Worm (Caenorhabditis elegans) whole organism, L3 larva: Measurements from ENCODE around the gene C06E4.8.
A peak's percentile ranks its signal among the peaks of the same experiment; 100 is the strongest.

Source experiments
- R02D3.7 ChIP-seq: fragments of 150-350 bp; optimal IDR thresholded peaks from 2 replicates; lab custom pipeline; 2014; ENCODE audit warnings: missing biosample characterization, missing genetic modification characterization
- ZK546.5 ChIP-seq: sonication (generic microtip); optimal IDR thresholded peaks from 2 replicates; lab custom pipeline; 2017; ENCODE audit warnings: missing biosample characterization, missing genetic modification characterization
- aly-2 ChIP-seq: fragments of 150-350 bp; optimal IDR thresholded peaks from 2 replicates; lab custom pipeline; 2014; ENCODE audit warnings: missing biosample characterization, missing genetic modification characterization
- ama-1 ChIP-seq: fragments of 150-350 bp; optimal IDR thresholded peaks from 2 replicates; lab custom pipeline; 2018
- ceh-16 ChIP-seq: sonication (generic microtip); optimal IDR thresholded peaks from 2 replicates; lab custom pipeline; 2017; ENCODE audit warnings: missing biosample characterization, missing genetic modification characterization
- ceh-28 ChIP-seq: fragments of 150-350 bp; optimal IDR thresholded peaks from 2 replicates; lab custom pipeline; 2014; ENCODE audit warnings: missing biosample characterization, missing genetic modification reagents, missing genetic modification characterization
- daf-12 ChIP-seq: fragments of 150-350 bp; optimal IDR thresholded peaks from 2 replicates; lab custom pipeline; 2014; ENCODE audit warnings: missing biosample characterization, missing genetic modification reagents, missing genetic modification characterization
- egl-27 ChIP-seq: sonication (generic microtip); optimal IDR thresholded peaks from 4 replicates; lab custom pipeline; 2017; ENCODE audit warnings: missing biosample characterization, missing genetic modification reagents, missing genetic modification characterization
- egl-5 ChIP-seq: fragments of 150-350 bp; optimal IDR thresholded peaks from 2 replicates; lab custom pipeline; 2017; ENCODE audit warnings: missing biosample characterization, missing genetic modification reagents, missing genetic modification characterization, inconsistent platforms
- elt-1 ChIP-seq: fragments of 150-350 bp; optimal IDR thresholded peaks from 2 replicates; lab custom pipeline; 2014; ENCODE audit warnings: missing biosample characterization, missing genetic modification characterization
- elt-2 ChIP-seq: sonication (generic microtip); optimal IDR thresholded peaks from 2 replicates; lab custom pipeline; 2016; ENCODE audit warnings: missing genetic modification reagents, mild to moderate bottlenecking, missing genetic modification characterization, missing compliant biosample characterization
- elt-3 ChIP-seq, 3 experiments: fragments of 150-350 bp in 1 of 3; sonication (generic microtip) in 2 of 3; optimal IDR thresholded peaks; 2 replicates in 2 of 3; 4 replicates in 1 of 3; lab custom pipeline; 2014 to 2017; ENCODE audit warnings: missing biosample characterization in 3 of 3, missing genetic modification characterization in 3 of 3
- fkh-2 ChIP-seq: fragments of 150-350 bp; optimal IDR thresholded peaks from 2 replicates; lab custom pipeline; 2014; ENCODE audit warnings: missing biosample characterization, missing genetic modification reagents, missing genetic modification characterization
- fos-1 ChIP-seq: fragments of 150-350 bp; optimal IDR thresholded peaks from 2 replicates; lab custom pipeline; 2014; ENCODE audit warnings: missing biosample characterization, missing genetic modification characterization
- hmg-11 ChIP-seq: sonication (generic microtip); optimal IDR thresholded peaks from 2 replicates; lab custom pipeline; 2016; ENCODE audit warnings: missing genetic modification characterization, missing compliant biosample characterization
- jun-1 ChIP-seq: fragments of 150-350 bp; optimal IDR thresholded peaks from 2 replicates; lab custom pipeline; 2014; ENCODE audit warnings: missing biosample characterization, missing genetic modification reagents, missing genetic modification characterization
- lin-39 ChIP-seq: fragments of 150-350 bp; optimal IDR thresholded peaks from 2 replicates; lab custom pipeline; 2018; ENCODE audit warnings: missing biosample characterization, missing genetic modification reagents, missing genetic modification characterization
- mdl-1 ChIP-seq: fragments of 150-350 bp; optimal IDR thresholded peaks from 2 replicates; lab custom pipeline; 2014; ENCODE audit warnings: missing biosample characterization, missing genetic modification characterization
- nfya-1 ChIP-seq: sonication (generic microtip); optimal IDR thresholded peaks from 2 replicates; lab custom pipeline; 2017; ENCODE audit warnings: missing genetic modification characterization, mild to moderate bottlenecking, missing compliant biosample characterization, antibody characterized with exemption, moderate library complexity; ENCODE audit not compliant: insufficient read depth
- nhr-11 ChIP-seq: fragments of 150-350 bp; optimal IDR thresholded peaks from 2 replicates; lab custom pipeline; 2014; ENCODE audit warnings: missing biosample characterization, missing genetic modification characterization
- nhr-12 ChIP-seq: fragments of 150-350 bp; optimal IDR thresholded peaks from 2 replicates; lab custom pipeline; 2014; ENCODE audit warnings: missing biosample characterization, missing genetic modification characterization
- nhr-23 ChIP-seq: fragments of 150-350 bp; optimal IDR thresholded peaks from 2 replicates; lab custom pipeline; 2014; ENCODE audit warnings: missing biosample characterization, missing genetic modification reagents, missing genetic modification characterization
- nhr-237 ChIP-seq: fragments of 150-350 bp; optimal IDR thresholded peaks from 2 replicates; lab custom pipeline; 2014; ENCODE audit warnings: missing biosample characterization, missing genetic modification characterization
- nhr-25 ChIP-seq: sonication (generic microtip); optimal IDR thresholded peaks from 2 replicates; lab custom pipeline; 2017; ENCODE audit warnings: missing biosample characterization, missing genetic modification characterization
- nhr-28 ChIP-seq: fragments of 150-350 bp; optimal IDR thresholded peaks from 2 replicates; lab custom pipeline; 2014; ENCODE audit warnings: missing biosample characterization, missing genetic modification characterization
- nhr-43 ChIP-seq: sonication (generic microtip); optimal IDR thresholded peaks from 2 replicates; lab custom pipeline; 2016; ENCODE audit warnings: mild to moderate bottlenecking, missing genetic modification characterization, missing compliant biosample characterization; ENCODE audit not compliant: poor library complexity, severe bottlenecking
- nhr-67 ChIP-seq: fragments of 150-350 bp; optimal IDR thresholded peaks from 2 replicates; lab custom pipeline; 2014; ENCODE audit warnings: missing biosample characterization, missing genetic modification characterization
- nhr-77 ChIP-seq: fragments of 150-350 bp; optimal IDR thresholded peaks from 2 replicates; lab custom pipeline; 2014; ENCODE audit warnings: missing biosample characterization, missing genetic modification characterization
- pha-4 ChIP-seq: fragments of 150-350 bp; optimal IDR thresholded peaks from 2 replicates; lab custom pipeline; 2014; ENCODE audit warnings: missing biosample characterization, missing genetic modification reagents, missing genetic modification characterization
- pqm-1 ChIP-seq: fragments of 150-350 bp; optimal IDR thresholded peaks from 2 replicates; lab custom pipeline; 2017; ENCODE audit warnings: missing biosample characterization, missing genetic modification characterization, inconsistent platforms
- sea-2 ChIP-seq: fragments of 150-350 bp; sonication (generic microtip); optimal IDR thresholded peaks from 4 replicates; lab custom pipeline; 2014; ENCODE audit warnings: missing biosample characterization, missing genetic modification reagents, missing genetic modification characterization
- skn-1 ChIP-seq: fragments of 150-350 bp; optimal IDR thresholded peaks from 2 replicates; lab custom pipeline; 2014; ENCODE audit warnings: missing biosample characterization, missing genetic modification characterization
- snpc-4 ChIP-seq: fragments of 150-350 bp; optimal IDR thresholded peaks from 2 replicates; lab custom pipeline; 2014; ENCODE audit warnings: missing biosample characterization, missing genetic modification characterization
- tbx-2 ChIP-seq: sonication (generic microtip); optimal IDR thresholded peaks from 2 replicates; lab custom pipeline; 2016; ENCODE audit warnings: mild to moderate bottlenecking, missing genetic modification characterization, missing compliant biosample characterization
- unc-39 ChIP-seq: sonication (generic microtip); optimal IDR thresholded peaks from 4 replicates; lab custom pipeline; 2017; ENCODE audit warnings: missing biosample characterization, missing genetic modification characterization
- zag-1 ChIP-seq: fragments of 150-350 bp; optimal IDR thresholded peaks from 2 replicates; lab custom pipeline; 2014; ENCODE audit warnings: missing biosample characterization, missing genetic modification characterization
- ztf-4 ChIP-seq: fragments of 150-350 bp; optimal IDR thresholded peaks from 2 replicates; lab custom pipeline; 2014; ENCODE audit warnings: missing biosample characterization, missing genetic modification characterization

Gene C06E4.8

DNA sequence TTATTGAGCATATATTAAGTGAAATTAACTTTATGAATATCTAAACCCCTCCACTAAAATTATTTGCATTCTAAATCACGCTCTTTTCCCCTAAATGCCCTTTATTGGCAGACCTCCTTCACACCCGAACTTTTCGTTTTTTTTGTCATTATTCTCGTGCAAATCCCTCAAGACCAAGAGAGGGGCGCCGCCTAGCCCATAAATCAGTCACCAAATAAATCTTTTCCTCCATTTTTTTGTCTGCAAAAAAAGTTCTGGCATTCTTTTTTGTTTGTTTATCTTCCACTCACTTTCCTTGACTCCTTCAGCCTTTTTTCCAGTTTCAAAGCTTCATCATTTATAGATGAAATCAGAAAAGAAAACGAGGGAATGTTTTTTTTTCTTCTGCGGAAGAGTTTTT, 33.2 kb upstream of the C06E4.8 start:
- TF ChIP-seq nhr-67 (tag; lab: Kevin White, UChicago) (no peak), egl-5 (tag; lab: Kevin White, UChicago) (peak; percentile 6), elt-1 (tag; lab: Kevin White, UChicago) (peak; percentile 73), lin-39 (tag; lab: Kevin White, UChicago) (peak; percentile 50)

DNA sequence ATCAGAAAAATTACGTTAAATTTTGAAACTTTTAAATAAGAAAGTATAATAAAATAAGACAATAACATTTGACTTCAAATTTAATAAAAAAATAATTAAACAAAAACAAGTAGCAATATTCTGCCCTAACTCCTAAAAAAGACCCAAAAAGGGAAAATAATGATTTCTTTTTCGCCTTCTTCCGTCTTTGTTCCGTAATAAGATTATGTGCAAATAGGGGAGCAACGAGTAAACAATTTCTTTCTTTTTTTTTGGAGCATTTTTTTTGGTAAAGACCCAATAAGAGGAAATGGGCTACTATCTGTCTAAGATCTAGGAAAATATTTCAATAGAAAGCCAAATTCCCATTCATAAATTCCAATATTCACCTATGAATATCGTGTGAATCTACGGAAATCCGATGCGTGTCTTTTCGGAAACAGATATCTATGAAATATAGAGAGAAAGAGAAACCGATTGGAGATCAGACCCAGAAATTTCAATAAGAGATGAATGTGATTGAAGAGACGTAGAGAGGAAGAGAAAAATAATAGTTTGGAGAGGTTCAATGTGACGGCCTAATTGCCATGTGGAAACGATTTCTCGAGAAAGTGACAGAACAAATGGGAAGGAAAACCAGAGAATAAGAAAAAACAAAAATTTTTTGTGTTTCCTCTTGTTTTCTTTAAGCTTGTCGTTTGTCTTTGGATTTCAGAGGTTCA, 32.3 kb upstream of the C06E4.8 start:
- TF ChIP-seq R02D3.7 (tag; lab: Kevin White, UChicago) (no peak), nhr-43 (no peak), unc-39 (tag; lab: Kevin White, UChicago) (no peak), jun-1 (tag; lab: Kevin White, UChicago) (no peak), nhr-25 (tag; lab: Kevin White, UChicago) (peak; percentile 6), nhr-12 (no peak), daf-12 (tag; lab: Kevin White, UChicago) (no peak), fos-1 (tag; lab: Kevin White, UChicago) (no peak), ceh-16 (tag; lab: Kevin White, UChicago) (no peak), nhr-23 (tag; lab: Kevin White, UChicago) (peak; percentile 42), nhr-11 (tag; lab: Kevin White, UChicago) (no peak), ceh-28 (peak; percentile 7), mdl-1 (no peak), egl-27 (no peak), hmg-11 (tag; lab: Kevin White, UChicago) (peak; percentile 13), nhr-67 (tag; lab: Kevin White, UChicago) (no peak), aly-2 (tag; lab: Kevin White, UChicago) (no peak), ZK546.5 (tag; lab: Kevin White, UChicago) (no peak), nhr-237 (tag; lab: Kevin White, UChicago) (no peak), nhr-28 (tag; lab: Kevin White, UChicago) (no peak), pha-4 (peak; percentile 2), skn-1 (tag; lab: Kevin White, UChicago) (no peak), elt-2 (tag; lab: Kevin White, UChicago) (no peak), nfya-1 (tag; lab: Kevin White, UChicago) (no peak), tbx-2 (tag; lab: Kevin White, UChicago) (no peak)

DNA sequence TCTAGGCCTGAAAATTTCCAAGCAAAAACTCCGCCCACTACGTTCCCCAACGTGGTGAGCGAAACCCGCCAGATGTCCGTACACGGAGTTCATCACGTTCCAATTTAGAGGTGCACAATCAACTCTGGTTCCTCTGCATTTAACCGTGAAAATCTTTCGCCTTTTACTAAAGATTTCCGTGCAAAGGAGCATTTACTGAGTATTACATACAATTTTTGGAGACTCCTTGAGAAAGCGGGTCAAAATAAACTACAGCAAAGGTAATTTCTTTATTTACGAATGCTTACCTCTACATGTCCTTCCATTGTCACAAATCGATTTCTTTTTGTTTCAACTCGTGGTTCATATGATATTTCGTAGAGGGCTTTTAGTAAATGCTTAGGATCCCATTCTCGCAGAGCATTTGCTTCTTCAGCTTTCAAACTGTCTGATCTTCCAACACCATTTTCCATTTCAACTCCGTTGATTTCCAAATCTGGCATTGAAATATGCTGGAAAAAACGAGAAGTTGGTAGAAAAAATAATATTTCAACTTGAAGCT, 31.0 kb upstream of the C06E4.8 start, which contains the start of gene F42C5.9:
TSS of gene F42C5.9 (minus strand) at position 491 of the 541 bp plus-strand sequence.
- TF ChIP-seq nhr-25 (tag; lab: Kevin White, UChicago) (no peak), pha-4 (no peak), fkh-2 (tag; lab: Kevin White, UChicago) (no peak), ama-1 (peak; percentile 25), zag-1 (no peak), nhr-43 (no peak), elt-3 (tag; optimal IDR thresholded peaks at IDR 0.05; lab: Kevin White, UChicago) (no peak), nhr-77 (tag; lab: Kevin White, UChicago) (no peak), nhr-67 (tag; lab: Kevin White, UChicago) (no peak), jun-1 (tag; lab: Kevin White, UChicago) (no peak), nhr-12 (no peak), tbx-2 (tag; lab: Kevin White, UChicago) (no peak), mdl-1 (no peak), sea-2 (GFP tag; lab: Kevin White, UChicago) (no peak), pqm-1 (tag; lab: Kevin White, UChicago) (peak; percentile 48), ztf-4 (tag; lab: Kevin White, UChicago) (no peak), aly-2 (tag; lab: Kevin White, UChicago) (no peak), ZK546.5 (tag; lab: Kevin White, UChicago) (no peak), snpc-4 (tag; lab: Kevin White, UChicago) (peak; percentile 95)
